Fruit fly (Drosophila melanogaster) whole organism: ENCODE results near the gene Gr64b.

ENCODE experiments used
- CG8478 ChIP-seq: fragments of >200 bp; optimal IDR thresholded peaks from 2 replicates; lab custom pipeline; 2018; ENCODE audit warnings: inconsistent platforms
- Dll ChIP-seq: fragments of >200 bp; optimal IDR thresholded peaks from 2 replicates; lab custom pipeline; 2017
- EcR ChIP-seq, 2 experiments: fragments of >200 bp; optimal IDR thresholded peaks; 2 replicates each; lab custom pipeline; 2017; ENCODE audit warnings: missing biosample characterization in 2 of 2, missing genetic modification characterization in 2 of 2, missing genetic modification reagents in 2 of 2
- pan ChIP-seq: fragments of >200 bp; optimal IDR thresholded peaks from 2 replicates; lab custom pipeline; 2017
- psq ChIP-seq: fragments of >200 bp; optimal IDR thresholded peaks from 2 replicates; lab custom pipeline; 2017
- usp ChIP-seq: fragments of >200 bp; optimal IDR thresholded peaks from 2 replicates; lab custom pipeline; 2017; ENCODE audit warnings: missing biosample characterization, missing genetic modification characterization, mixed read lengths

The Gr64b gene

DNA sequence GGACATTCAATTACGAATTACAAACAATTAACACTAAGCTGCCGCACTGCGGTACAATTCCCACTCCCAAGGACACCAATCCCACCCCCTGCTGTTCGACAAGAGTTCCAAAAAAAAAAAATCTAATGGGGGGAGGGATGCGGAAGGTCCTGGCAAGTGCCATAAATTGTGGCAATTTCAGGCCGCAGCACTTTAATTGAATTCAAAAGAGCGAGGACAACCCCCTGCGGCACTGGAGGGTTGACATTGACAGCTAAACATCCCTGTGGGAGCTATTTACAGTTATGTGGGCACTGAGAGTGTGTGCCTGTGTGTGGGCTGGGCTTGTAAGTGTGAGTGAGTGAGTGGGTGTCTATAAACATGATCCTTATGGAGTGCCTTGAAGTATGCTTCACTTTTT, 48.5 kb downstream of the Gr64b start:
- TF ChIP-seq usp (GFP tag; lab: Kevin White, UChicago) (no peak), EcR (GFP tag; optimal IDR thresholded peaks at IDR 0.05; lab: Kevin White, UChicago) (no peak), psq (no peak), CG8478 (lab: Kevin White, UChicago) (no peak), pan (lab: Kevin White, UChicago) (no peak), Dll (lab: Kevin White, UChicago) (no peak)

DNA sequence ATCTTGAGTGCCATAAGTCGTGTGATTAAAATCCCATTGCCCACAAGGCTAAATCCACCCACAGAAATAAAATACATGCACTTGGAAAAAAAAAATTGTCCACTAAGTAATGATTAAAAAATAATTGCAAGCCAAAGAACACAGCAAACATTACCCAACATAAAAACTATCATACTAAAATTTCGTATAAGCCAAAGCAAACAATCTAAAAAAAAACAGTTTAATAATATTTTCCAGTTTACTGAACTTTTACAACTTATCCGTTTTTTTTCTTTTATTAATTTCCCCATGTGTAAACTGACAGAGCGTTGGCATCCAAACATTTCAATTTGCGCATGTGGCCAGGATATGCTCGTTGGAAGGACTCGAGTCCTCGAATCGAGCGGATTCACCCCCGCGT, 51.9 kb downstream of the Gr64b start:
- TF ChIP-seq CG8478 (lab: Kevin White, UChicago) (no peak), usp (GFP tag; lab: Kevin White, UChicago) (no peak), psq (no peak), pan (lab: Kevin White, UChicago) (no peak), EcR (GFP tag; optimal IDR thresholded peaks at IDR 0.05; lab: Kevin White, UChicago) (no peak), Dll (lab: Kevin White, UChicago) (no peak)

DNA sequence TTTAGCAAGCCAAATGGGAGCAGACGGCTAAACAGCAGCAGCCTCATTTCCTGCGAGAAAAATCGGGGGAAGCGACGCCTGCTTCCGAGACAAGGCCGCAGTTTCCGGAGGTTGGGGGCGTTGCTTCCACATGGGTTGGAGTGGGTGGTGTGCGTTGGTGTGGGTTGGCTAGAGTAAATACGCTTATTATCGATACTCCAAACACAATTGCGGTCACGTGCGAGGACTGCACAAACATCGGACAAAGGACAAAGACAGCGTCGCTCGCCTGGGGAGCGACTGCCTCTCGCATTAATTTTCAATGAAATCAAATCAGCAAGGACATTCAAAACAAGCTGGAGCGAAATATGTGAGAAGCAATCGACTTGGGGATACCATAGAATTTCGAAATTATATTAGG, 52.8 kb downstream of the Gr64b start:
- TF ChIP-seq CG8478 (lab: Kevin White, UChicago) (no peak), psq (no peak), usp (GFP tag; lab: Kevin White, UChicago) (no peak), pan (lab: Kevin White, UChicago) (no peak), Dll (lab: Kevin White, UChicago) (no peak), EcR (GFP tag; optimal IDR thresholded peaks at IDR 0.05; lab: Kevin White, UChicago) (no peak)
